Worm (Caenorhabditis elegans): Measurements from ENCODE around the gene scl-8.

The scl-8 gene

ce11 chrIV:13076620-13077019 lies 5.1 kb downstream of the scl-8 start, which contains the start of gene C39E9.7:
Gene C39E9.7, minus strand, starts transcription at chrIV:13076720.
- TF ChIP-seq efl-1 (optimal IDR thresholded peaks at IDR 0.05) (no peak), efl-1 (GFP tag; optimal IDR thresholded peaks at IDR 0.05 in 1 of 2) (peak in 1 of 2 experiments; percentile 26), nhr-237 (tag; optimal IDR thresholded peaks at IDR 0.05) (no peak)

- no peak for TF ChIP-seq ceh-82 (tag; optimal IDR thresholded peaks at IDR 0.05)
- TF ChIP-seq egl-13 (tag; optimal IDR thresholded peaks at IDR 0.05), result no peak
- no peak for TF ChIP-seq jun-1 (tag; optimal IDR thresholded peaks at IDR 0.05)
- TF ChIP-seq nhr-90 (tag; optimal IDR thresholded peaks at IDR 0.05; ENCODE audit: poor library complexity), result peak; percentile 7
- no peak for TF ChIP-seq unc-86 (tag; optimal IDR thresholded peaks at IDR 0.05)
- TF ChIP-seq isw-1 (GFP tag; IDR thresholded peaks at IDR 0.05), result no peak
- peak in 1 of 2 experiments; percentile 50 for TF ChIP-seq lin-35 (GFP tag; optimal IDR thresholded peaks at IDR 0.05)
- no peak for TF ChIP-seq nhr-11 (tag; optimal IDR thresholded peaks at IDR 0.05)
- peak; percentile 1 for TF ChIP-seq skn-1 (tag; optimal IDR thresholded peaks at IDR 0.05)
- TF ChIP-seq elt-2 (tag; optimal IDR thresholded peaks at IDR 0.05), result no peak
- TF ChIP-seq C04F5.9 (tag; optimal IDR thresholded peaks at IDR 0.05), result no peak
- TF ChIP-seq xbp-1 (tag; optimal IDR thresholded peaks at IDR 0.05), result no peak
- no peak for TF ChIP-seq ztf-4 (tag; optimal IDR thresholded peaks at IDR 0.05)
- no peak for TF ChIP-seq mep-1 (tag; optimal IDR thresholded peaks at IDR 0.05)
- TF ChIP-seq hpl-2 (GFP tag; optimal IDR thresholded peaks at IDR 0.05), result no peak
- TF ChIP-seq blmp-1 (tag; optimal IDR thresholded peaks at IDR 0.05), result peak; percentile 80
- no peak for TF ChIP-seq egl-27 (tag; optimal IDR thresholded peaks at IDR 0.05)
- no peak for TF ChIP-seq dsc-1 (tag; optimal IDR thresholded peaks at IDR 0.05)
- TF ChIP-seq swsn-7 (tag; optimal IDR thresholded peaks at IDR 0.05), result no peak
- TF ChIP-seq mdl-1 (tag; optimal IDR thresholded peaks at IDR 0.05), result peak in 1 of 2 experiments; percentile 37
- no peak for TF ChIP-seq ets-5 (GFP tag; IDR thresholded peaks at IDR 0.05)
- no peak for TF ChIP-seq ztf-11 (tag; optimal IDR thresholded peaks at IDR 0.05)
- TF ChIP-seq nhr-85 (tag), result peak; percentile 91
- no peak for TF ChIP-seq lsy-2 (tag; optimal IDR thresholded peaks at IDR 0.05)
- no peak for TF ChIP-seq F16B12.6 (tag; optimal IDR thresholded peaks at IDR 0.05)
- peak; percentile 54 for TF ChIP-seq nhr-20 (tag; optimal IDR thresholded peaks at IDR 0.05)
- TF ChIP-seq tlp-1 (tag; optimal IDR thresholded peaks at IDR 0.05), result no peak
- TF ChIP-seq nhr-19 (GFP tag; conservative IDR thresholded peaks at IDR 0.05), result peak; percentile 45
- TF ChIP-seq aly-2 (tag; optimal IDR thresholded peaks at IDR 0.05), result no peak
- TF ChIP-seq lin-14 (GFP tag; optimal IDR thresholded peaks at IDR 0.05), result peak; percentile 63
- no peak for TF ChIP-seq ceh-88 (GFP tag; IDR thresholded peaks at IDR 0.05)
- TF ChIP-seq ces-1 (GFP tag; optimal IDR thresholded peaks at IDR 0.05), result no peak
- TF ChIP-seq nhr-77 (tag; optimal IDR thresholded peaks at IDR 0.05), result no peak
- TF ChIP-seq ceh-90 (tag; optimal IDR thresholded peaks at IDR 0.05), result no peak
- TF ChIP-seq C16A3.4 (tag; optimal IDR thresholded peaks at IDR 0.05), result no peak
- TF ChIP-seq snu-23 (GFP tag; optimal IDR thresholded peaks at IDR 0.05), result peak; percentile 42
- peak; percentile 64 for TF ChIP-seq nhr-71 (tag; optimal IDR thresholded peaks at IDR 0.05)
- no peak for TF ChIP-seq sptf-1 (tag; optimal IDR thresholded peaks at IDR 0.05)
- TF ChIP-seq elt-3 (tag; optimal IDR thresholded peaks at IDR 0.05), result peak in 2 of 6 experiments; percentile 44 to 78
- TF ChIP-seq fkh-8 (tag; optimal IDR thresholded peaks at IDR 0.05), result no peak
Observed at ce11 chrIV:13077694-13078093, 6.1 kb downstream of the scl-8 start.

- TF ChIP-seq fkh-8 (tag; optimal IDR thresholded peaks at IDR 0.05) (no peak), lsy-2 (tag; optimal IDR thresholded peaks at IDR 0.05) (no peak)
Observed at ce11 chrIV:13078342-13078741, 6.8 kb downstream of the scl-8 start.
